Fruit fly (Drosophila melanogaster) whole organism, prepupa: ENCODE results near the gene Ets21C.

ENCODE experiments used
- Blimp-1 ChIP-seq: fragments of 200-800 bp; sonication (Bioruptor generic); optimal IDR thresholded peaks from 3 replicates; lab custom pipeline; 2017; ENCODE audit warnings: missing biosample characterization, missing genetic modification characterization, mild to moderate bottlenecking, moderate library complexity, missing genetic modification reagents
- CG11762 ChIP-seq: fragments of 200-800 bp; sonication (Bioruptor generic); optimal IDR thresholded peaks from 3 replicates; lab custom pipeline; 2016; ENCODE audit warnings: missing biosample characterization, missing genetic modification characterization; ENCODE audit not compliant: insufficient read depth
- CG15336 ChIP-seq: fragments of 200-800 bp; sonication (Bioruptor generic); IDR thresholded peaks from 2 replicates; pipeline ENCODE4 v1.3.6; 2022; ENCODE audit warnings: missing biosample characterization, missing genetic modification characterization
- CG1621 ChIP-seq: fragments of 200-800 bp; sonication (Bioruptor generic); optimal IDR thresholded peaks from 3 replicates; lab custom pipeline; 2018; ENCODE audit warnings: missing biosample characterization, mild to moderate bottlenecking, missing genetic modification characterization
- CG16779 ChIP-seq: fragments of 200-800 bp; sonication (Bioruptor generic); optimal IDR thresholded peaks from 3 replicates; lab custom pipeline; 2017; ENCODE audit warnings: missing biosample characterization, mild to moderate bottlenecking, missing genetic modification characterization
- CG3032 ChIP-seq: fragments of 200-800 bp; optimal IDR thresholded peaks from 2 replicates; lab custom pipeline; 2019; ENCODE audit warnings: missing biosample characterization, mild to moderate bottlenecking, missing genetic modification characterization, moderate library complexity
- CG6163 ChIP-seq: fragments of 200-800 bp; sonication (Bioruptor generic); IDR thresholded peaks from 3 replicates; pipeline ENCODE4 v1.3.6; 2022; ENCODE audit warnings: missing biosample characterization, missing genetic modification characterization
- CG6792 ChIP-seq: fragments of 200-800 bp; sonication (Bioruptor generic); optimal IDR thresholded peaks from 3 replicates; lab custom pipeline; 2016; ENCODE audit warnings: missing biosample characterization, missing genetic modification characterization
- CG6854 ChIP-seq: fragments of 200-800 bp; sonication (Bioruptor generic); optimal IDR thresholded peaks from 2 replicates; lab custom pipeline; 2017; ENCODE audit warnings: missing biosample characterization, mild to moderate bottlenecking, missing genetic modification characterization
- CG8119 ChIP-seq: fragments of 200-800 bp; sonication (Bioruptor generic); IDR thresholded peaks from 3 replicates; pipeline ENCODE4 v1.3.6; 2022; ENCODE audit warnings: missing biosample characterization, missing genetic modification characterization
- CG8319 ChIP-seq: fragments of 200-800 bp; sonication (Bioruptor generic); optimal IDR thresholded peaks from 3 replicates; lab custom pipeline; 2016; ENCODE audit warnings: missing biosample characterization, missing genetic modification characterization
- CG8632 ChIP-seq: fragments of 200-800 bp; sonication (Bioruptor generic); optimal IDR thresholded peaks from 3 replicates; lab custom pipeline; 2016; ENCODE audit warnings: missing biosample characterization, missing genetic modification characterization
- CG9139 ChIP-seq: fragments of 200-800 bp; sonication (Bioruptor generic); optimal IDR thresholded peaks from 3 replicates; lab custom pipeline; 2017; ENCODE audit warnings: missing biosample characterization, mild to moderate bottlenecking, missing genetic modification characterization
- Eip78C ChIP-seq: fragments of 200-800 bp; sonication (Bioruptor generic); peaks from one replicate; lab custom pipeline; 2016; ENCODE audit warnings: missing biosample characterization, missing genetic modification characterization
- Met ChIP-seq: fragments of 200-800 bp; sonication (Bioruptor generic); optimal IDR thresholded peaks from 3 replicates; lab custom pipeline; 2016; ENCODE audit warnings: missing biosample characterization, missing genetic modification characterization
- OdsH ChIP-seq: fragments of 200-800 bp; sonication (Bioruptor generic); optimal IDR thresholded peaks from 3 replicates; lab custom pipeline; 2016; ENCODE audit warnings: missing biosample characterization, missing genetic modification characterization
- achi ChIP-seq: fragments of 200-800 bp; sonication (Bioruptor generic); optimal IDR thresholded peaks from 3 replicates; lab custom pipeline; 2016; ENCODE audit warnings: missing biosample characterization, missing genetic modification characterization
- acj6 ChIP-seq: fragments of 200-800 bp; sonication (Bioruptor generic); optimal IDR thresholded peaks from 3 replicates; lab custom pipeline; 2016; ENCODE audit warnings: missing biosample characterization, missing genetic modification characterization
- dac ChIP-seq: fragments of 200-800 bp; sonication (Bioruptor generic); optimal IDR thresholded peaks from 2 replicates; lab custom pipeline; 2017; ENCODE audit warnings: missing biosample characterization, mild to moderate bottlenecking, missing genetic modification characterization
- dsx ChIP-seq: fragments of 200-800 bp; optimal IDR thresholded peaks from 3 replicates; lab custom pipeline; 2019; ENCODE audit warnings: missing biosample characterization, mild to moderate bottlenecking, missing genetic modification characterization, moderate library complexity; ENCODE audit not compliant: poor library complexity, severe bottlenecking
- eg ChIP-seq: fragments of 200-800 bp; sonication (Bioruptor generic); IDR thresholded peaks from 3 replicates; pipeline ENCODE4 v1.3.6; 2022; ENCODE audit warnings: missing biosample characterization, missing genetic modification characterization
- fd85E ChIP-seq: fragments of 200-800 bp; sonication (Bioruptor generic); optimal IDR thresholded peaks from 3 replicates; lab custom pipeline; 2016; ENCODE audit warnings: missing biosample characterization, missing genetic modification characterization
- fkh ChIP-seq: fragments of 200-800 bp; sonication (Bioruptor generic); optimal IDR thresholded peaks from 3 replicates; lab custom pipeline; 2017; ENCODE audit warnings: missing biosample characterization, mild to moderate bottlenecking, missing genetic modification characterization, moderate library complexity
- lz ChIP-seq: fragments of 200-800 bp; sonication (Bioruptor generic); optimal IDR thresholded peaks from 3 replicates; lab custom pipeline; 2016; ENCODE audit warnings: missing biosample characterization, missing genetic modification characterization
- salr ChIP-seq, 2 experiments: fragments of 200-800 bp; sonication (Bioruptor generic); optimal IDR thresholded peaks; 3 replicates each; lab custom pipeline; 2016 to 2018; ENCODE audit warnings: missing biosample characterization in 2 of 2, missing genetic modification characterization in 2 of 2, mild to moderate bottlenecking in 1 of 2
- spab ChIP-seq: fragments of 200-800 bp; sonication (Bioruptor generic); optimal IDR thresholded peaks from 2 replicates; lab custom pipeline; 2017; ENCODE audit warnings: missing biosample characterization, mild to moderate bottlenecking, missing genetic modification characterization, missing genetic modification reagents
- ss ChIP-seq, 2 experiments: fragments of 200-800 bp; sonication (Bioruptor generic); optimal IDR thresholded peaks; 2 replicates in 1 of 2; 3 replicates in 1 of 2; lab custom pipeline; 2017 to 2018; ENCODE audit warnings: mild to moderate bottlenecking in 2 of 2, missing biosample characterization in 2 of 2, missing genetic modification characterization in 2 of 2, moderate library complexity in 1 of 2
- svp ChIP-seq: fragments of 200-800 bp; sonication (Bioruptor generic); peaks from one replicate; lab custom pipeline; 2016; ENCODE audit warnings: missing biosample characterization, missing genetic modification characterization
- topi ChIP-seq: fragments of 200-800 bp; sonication (Bioruptor generic); optimal IDR thresholded peaks from 3 replicates; lab custom pipeline; 2016; ENCODE audit warnings: missing biosample characterization, missing genetic modification characterization
- vri ChIP-seq: fragments of 200-800 bp; sonication (Bioruptor generic); optimal IDR thresholded peaks from 3 replicates; lab custom pipeline; 2016; ENCODE audit warnings: missing biosample characterization, mild to moderate bottlenecking, missing genetic modification characterization

The Ets21C gene

DNA sequence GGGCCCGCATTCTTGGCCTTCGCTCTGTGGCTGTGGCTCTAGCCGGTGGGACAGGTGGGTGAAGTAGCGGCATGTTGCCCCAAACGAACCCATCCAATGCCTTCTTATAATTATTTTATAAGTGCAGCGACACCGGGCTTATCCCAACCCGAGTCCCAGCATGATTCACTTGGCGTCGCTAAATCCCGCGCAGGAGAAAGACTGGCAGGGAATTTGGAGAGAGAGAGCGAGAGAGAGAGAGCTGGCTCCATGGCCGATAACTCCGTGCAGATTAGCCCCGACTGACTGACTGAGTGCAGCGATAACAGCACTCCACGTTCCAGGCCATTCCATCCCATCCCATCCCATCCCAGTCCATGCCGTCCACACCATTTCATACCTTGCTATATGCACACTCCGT lies 51.1 kb downstream of the Ets21C start:
- TF ChIP-seq svp (GFP tag; lab: Kevin White, UChicago) = peak; percentile 86
- TF ChIP-seq fd85E (GFP tag; lab: Kevin White, UChicago) = no peak

DNA sequence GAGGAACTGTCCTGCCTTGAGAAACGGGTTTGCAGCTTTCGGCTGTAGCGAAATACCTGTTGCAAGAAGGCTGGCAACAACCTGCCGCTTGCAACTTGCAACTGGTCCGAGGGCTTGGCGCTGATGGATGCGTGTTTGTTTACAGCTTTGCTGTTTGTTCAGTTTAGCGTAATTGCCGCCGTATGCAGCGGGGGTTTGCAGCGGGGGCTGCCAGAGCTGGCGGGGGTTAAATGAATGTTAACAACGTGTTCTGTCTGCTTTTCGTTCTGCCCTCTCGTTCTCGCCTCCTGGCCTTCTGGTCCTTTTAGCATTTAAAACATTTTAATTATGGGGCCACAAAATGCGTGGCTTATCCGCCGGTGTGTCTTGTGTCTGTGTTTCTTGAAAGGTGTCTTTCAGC lies 52.8 kb downstream of the Ets21C start:
- TF ChIP-seq spab (GFP tag; lab: Kevin White, UChicago) (no peak), CG3032 (tag; lab: Kevin White, UChicago) (no peak), lz (GFP tag; lab: Kevin White, UChicago) (no peak), CG6163 (GFP tag; lab: Robert Waterston, UW) (0 out of 3 replicates have a peak, but pooled peaks have one; percentile 20), Eip78C (GFP tag; lab: Kevin White, UChicago) (peak; percentile 44), Met (GFP tag; lab: Kevin White, UChicago) (no peak), CG6854 (GFP tag; lab: Kevin White, UChicago) (peak; percentile 31), eg (GFP tag; lab: Robert Waterston, UW) (0 out of 3 replicates have a peak, but pooled peaks have one; percentile 10), ss (GFP tag; optimal IDR thresholded peaks at IDR 0.05; lab: Kevin White, UChicago) (peak in 1 of 2 experiments; percentile 85), CG9139 (no peak), svp (GFP tag; lab: Kevin White, UChicago) (peak; percentile 61), CG8319 (GFP tag; lab: Kevin White, UChicago) (no peak), CG11762 (GFP tag; lab: Kevin White, UChicago) (no peak)

DNA sequence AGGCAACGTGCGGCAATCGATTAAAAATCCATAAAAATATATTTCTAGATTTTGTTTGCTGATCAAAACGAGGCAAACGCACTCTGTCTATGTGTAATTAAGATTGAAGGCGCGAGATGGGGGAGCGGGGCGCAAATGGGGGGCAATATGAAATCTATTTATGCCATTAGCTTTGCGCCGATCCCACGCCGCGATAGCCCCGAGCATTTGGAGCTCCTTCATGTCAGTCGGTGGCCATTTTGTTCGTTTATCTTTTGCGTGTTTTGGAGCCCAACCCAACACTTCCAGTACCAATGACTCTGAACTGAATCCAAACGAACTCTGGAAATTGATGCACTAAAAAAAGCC lies 54.3 kb downstream of the Ets21C start:
- TF ChIP-seq svp (GFP tag; lab: Kevin White, UChicago) (peak; percentile 58), CG11762 (GFP tag; lab: Kevin White, UChicago) (no peak), CG16779 (tag; lab: Kevin White, UChicago) (no peak), fkh (GFP tag; lab: Kevin White, UChicago) (peak; percentile 36), dac (GFP tag; lab: Kevin White, UChicago) (no peak), dsx (GFP tag; lab: Kevin White, UChicago) (no peak)

DNA sequence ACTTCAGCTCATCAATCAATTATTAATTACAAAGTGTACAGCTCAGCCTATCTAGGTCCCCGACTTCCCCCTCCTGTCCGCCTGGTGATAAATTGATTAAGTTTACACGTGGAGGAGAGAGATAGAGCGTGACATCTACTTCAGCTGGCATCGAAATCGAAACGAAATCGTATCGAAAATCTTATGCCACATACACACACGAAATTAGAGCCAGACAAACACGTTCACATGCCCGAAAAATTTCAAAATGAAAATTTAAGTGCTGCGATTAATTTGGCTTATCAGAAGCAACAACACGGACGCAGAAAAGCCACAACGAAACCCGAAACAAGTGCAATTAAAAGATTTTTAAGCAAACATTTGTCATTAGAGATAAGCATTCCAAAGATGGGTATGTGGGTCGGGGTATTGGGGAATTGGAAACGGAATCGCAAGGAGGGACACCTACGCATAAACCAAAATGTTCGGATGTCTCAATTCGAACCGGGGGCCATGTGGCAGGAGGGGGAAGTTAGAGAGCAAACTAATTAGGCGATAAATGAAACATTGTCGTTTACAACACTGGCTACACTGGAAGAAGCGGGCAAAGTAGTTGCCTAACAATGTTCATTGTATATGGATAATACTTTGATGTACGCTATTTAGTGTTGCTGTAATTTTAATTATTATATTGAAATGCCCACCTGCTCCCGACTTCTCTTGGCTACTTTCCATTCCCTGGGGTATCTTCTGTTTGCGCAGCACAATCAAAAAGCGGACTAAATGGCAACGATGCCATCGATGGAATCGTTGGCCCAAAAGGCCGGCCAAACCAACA lies 54.9 kb downstream of the Ets21C start:
- TF ChIP-seq CG8632 (GFP tag; lab: Kevin White, UChicago) = no peak
- TF ChIP-seq salr (GFP tag; optimal IDR thresholded peaks at IDR 0.05; lab: Kevin White, UChicago) = no peak
- peak; percentile 8 for TF ChIP-seq Eip78C (GFP tag; lab: Kevin White, UChicago)
- TF ChIP-seq fkh (GFP tag; lab: Kevin White, UChicago) = peak; percentile 25
- no peak for TF ChIP-seq acj6 (GFP tag; lab: Kevin White, UChicago)

DNA sequence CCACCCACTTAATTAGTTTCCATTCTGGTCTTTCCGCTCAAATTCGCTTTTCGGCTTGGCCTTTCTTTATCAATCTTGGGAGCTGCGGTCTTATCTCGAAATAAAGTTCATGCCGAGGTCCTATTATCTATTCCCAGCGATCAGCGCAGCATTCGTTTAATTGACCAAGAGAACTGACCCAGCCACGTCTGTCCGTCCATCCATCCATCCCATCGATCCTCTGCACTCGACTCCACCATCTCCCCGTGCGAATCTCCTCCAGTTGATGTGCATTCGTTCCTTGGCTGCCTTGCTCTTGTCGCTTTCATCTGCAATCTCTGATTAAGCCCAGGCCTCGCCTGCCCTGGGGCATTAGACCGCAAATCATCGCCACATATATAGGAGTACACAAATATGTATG lies 55.9 kb downstream of the Ets21C start:
- TF ChIP-seq salr (GFP tag; optimal IDR thresholded peaks at IDR 0.05; lab: Kevin White, UChicago) (no peak), svp (GFP tag; lab: Kevin White, UChicago) (peak; percentile 97)

DNA sequence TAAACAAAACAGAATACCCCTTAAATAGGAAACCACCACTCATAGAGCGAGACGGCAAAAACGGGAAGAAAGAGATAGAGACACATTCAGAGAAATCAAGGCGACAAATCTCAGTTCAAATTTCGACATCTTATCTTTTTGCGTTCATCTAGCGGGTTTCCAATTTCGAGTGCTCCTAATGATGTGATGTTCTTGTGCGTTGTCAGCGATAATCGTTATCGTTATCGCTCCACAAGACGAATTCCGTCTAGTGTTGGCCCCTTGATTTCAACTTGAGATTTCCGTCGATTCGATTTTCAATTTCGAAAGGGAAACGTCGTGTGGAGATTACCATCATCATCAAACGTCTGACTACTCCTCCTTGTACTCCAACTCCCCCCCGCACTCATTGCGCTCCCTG lies 56.3 kb downstream of the Ets21C start:
- no peak for TF ChIP-seq CG1621
- no peak for TF ChIP-seq eg (GFP tag; lab: Robert Waterston, UW)
- TF ChIP-seq vri (GFP tag; lab: Kevin White, UChicago) = no peak
- no peak for TF ChIP-seq svp (GFP tag; lab: Kevin White, UChicago)
- no peak for TF ChIP-seq OdsH (GFP tag; lab: Kevin White, UChicago)
- TF ChIP-seq CG8119 (GFP tag; lab: Robert Waterston, UW) = no peak
- no peak for TF ChIP-seq CG8319 (GFP tag; lab: Kevin White, UChicago)
- TF ChIP-seq CG15336 (GFP tag; lab: Robert Waterston, UW) = no peak
- no peak for TF ChIP-seq topi (GFP tag; lab: Kevin White, UChicago)
- no peak for TF ChIP-seq Blimp-1 (GFP tag; lab: Kevin White, UChicago)
- TF ChIP-seq CG9139 = no peak
- no peak for TF ChIP-seq CG6792 (GFP tag; lab: Kevin White, UChicago)
- no peak for TF ChIP-seq fkh (GFP tag; lab: Kevin White, UChicago)
- TF ChIP-seq achi (GFP tag; lab: Kevin White, UChicago) = no peak
